Fruit fly (Drosophila melanogaster) whole organism, pupa: ENCODE measurements around the gene Obp73a.

Source experiments
- CG10348 ChIP-seq: fragments of 200-800 bp; sonication (Bioruptor generic); IDR thresholded peaks from 2 replicates; pipeline ENCODE4 v1.3.6; 2022; ENCODE audit warnings: missing biosample characterization, missing genetic modification characterization
- CG12605 ChIP-seq: fragments of 200-800 bp; sonication (Bioruptor generic); IDR thresholded peaks from 2 replicates; pipeline ENCODE4 v1.3.6; 2022; ENCODE audit warnings: missing biosample characterization, missing genetic modification characterization
- CG13204 ChIP-seq: fragments of 200-800 bp; sonication (Bioruptor generic); optimal IDR thresholded peaks from 2 replicates; lab custom pipeline; 2018; ENCODE audit warnings: missing biosample characterization, mild to moderate bottlenecking, missing genetic modification characterization, moderate library complexity
- CG14655 ChIP-seq: fragments of 200-800 bp; sonication (Bioruptor generic); optimal IDR thresholded peaks from 3 replicates; lab custom pipeline; 2017; ENCODE audit warnings: mild to moderate bottlenecking, missing biosample characterization, missing genetic modification reagents, missing genetic modification characterization
- CG15710 ChIP-seq: fragments of 200-800 bp; sonication (Bioruptor generic); optimal IDR thresholded peaks from 2 replicates; lab custom pipeline; 2018; ENCODE audit warnings: missing biosample characterization, mild to moderate bottlenecking, missing genetic modification characterization, moderate library complexity
- CG17806 ChIP-seq: fragments of 200-800 bp; sonication (Bioruptor generic); optimal IDR thresholded peaks from 2 replicates; lab custom pipeline; 2018; ENCODE audit warnings: missing biosample characterization, mild to moderate bottlenecking, missing genetic modification characterization, moderate library complexity
- CG32121 ChIP-seq: fragments of 200-800 bp; sonication (Bioruptor generic); IDR thresholded peaks from 2 replicates; pipeline ENCODE4 v1.3.6; 2022; ENCODE audit warnings: missing biosample characterization, missing genetic modification characterization
- CG34367 ChIP-seq: fragments of 200-800 bp; sonication (Bioruptor generic); optimal IDR thresholded peaks from 2 replicates; lab custom pipeline; 2018; ENCODE audit warnings: missing biosample characterization, mild to moderate bottlenecking, missing genetic modification characterization
- CG4496 ChIP-seq: fragments of 200-800 bp; sonication (Bioruptor generic); IDR thresholded peaks from 3 replicates; pipeline ENCODE4 v1.3.6; 2022; ENCODE audit warnings: missing biosample characterization, missing genetic modification characterization
- CG8159 ChIP-seq: fragments of 200-800 bp; sonication (Bioruptor generic); optimal IDR thresholded peaks from 3 replicates; lab custom pipeline; 2018; ENCODE audit warnings: missing biosample characterization, mild to moderate bottlenecking, missing genetic modification characterization, moderate library complexity
- CG8301 ChIP-seq: fragments of 200-800 bp; sonication (Bioruptor generic); optimal IDR thresholded peaks from 2 replicates; lab custom pipeline; 2018; ENCODE audit warnings: missing biosample characterization, mild to moderate bottlenecking, missing genetic modification characterization
- CG9948 ChIP-seq: fragments of 200-800 bp; sonication (Bioruptor generic); optimal IDR thresholded peaks from 2 replicates; lab custom pipeline; 2018; ENCODE audit warnings: missing biosample characterization, mild to moderate bottlenecking, missing genetic modification characterization, moderate library complexity
- D1 ChIP-seq: fragments of 200-800 bp; sonication (Bioruptor generic); optimal IDR thresholded peaks from 2 replicates; lab custom pipeline; 2018; ENCODE audit warnings: missing biosample characterization, mild to moderate bottlenecking, missing genetic modification characterization, moderate library complexity
- EcR ChIP-seq: fragments of 200-800 bp; sonication (Bioruptor generic); optimal IDR thresholded peaks from 3 replicates; lab custom pipeline; 2019; ENCODE audit warnings: missing biosample characterization, missing genetic modification characterization, mild to moderate bottlenecking, moderate library complexity, missing genetic modification reagents
- Ets98B ChIP-seq: fragments of 200-800 bp; sonication (Bioruptor generic); IDR thresholded peaks from 2 replicates; pipeline ENCODE4 v1.3.6; 2022; ENCODE audit warnings: missing biosample characterization, missing genetic modification characterization
- Pif1A ChIP-seq: fragments of 200-800 bp; sonication (Bioruptor generic); optimal IDR thresholded peaks from 3 replicates; lab custom pipeline; 2016; ENCODE audit warnings: missing biosample characterization, missing genetic modification characterization
- Pif1B ChIP-seq: fragments of 200-800 bp; sonication (Bioruptor generic); optimal IDR thresholded peaks from 3 replicates; lab custom pipeline; 2016; ENCODE audit warnings: missing biosample characterization, missing genetic modification characterization
- Snoo ChIP-seq: fragments of 200-800 bp; sonication (Bioruptor generic); optimal IDR thresholded peaks from 3 replicates; lab custom pipeline; 2017; ENCODE audit warnings: missing biosample characterization, mild to moderate bottlenecking, missing genetic modification characterization, inconsistent platforms
- fd96Ca ChIP-seq: fragments of 200-800 bp; sonication (Bioruptor generic); IDR thresholded peaks from 3 replicates; pipeline ENCODE4 v1.3.6; 2022; ENCODE audit warnings: missing biosample characterization, missing genetic modification characterization
- gl ChIP-seq: fragments of 200-800 bp; sonication (Bioruptor generic); optimal IDR thresholded peaks from 2 replicates; lab custom pipeline; 2018; ENCODE audit warnings: missing biosample characterization, mild to moderate bottlenecking, missing genetic modification characterization
- rn ChIP-seq: fragments of 200-800 bp; sonication (Bioruptor generic); IDR thresholded peaks from 2 replicates; pipeline ENCODE4 v1.3.6; 2022; ENCODE audit warnings: missing biosample characterization, missing genetic modification characterization

Gene Obp73a

dm6 chr3L:16922952-16923351 is 21.2 kb upstream of the Obp73a start, which contains the start of gene CG13028:
Gene CG13028, plus strand, starts transcription at chr3L:16923252.
- TF ChIP-seq CG34367, result no peak
- TF ChIP-seq Snoo (tag; lab: Kevin White, UChicago), result no peak
- TF ChIP-seq Ets98B (GFP tag; lab: Robert Waterston, UW), result no peak
- no peak for TF ChIP-seq Pif1A
- TF ChIP-seq fd96Ca (GFP tag; lab: Robert Waterston, UW), result no peak
- no peak for TF ChIP-seq CG32121 (GFP tag; lab: Robert Waterston, UW)
- no peak for TF ChIP-seq CG9948 (tag; lab: Kevin White, UChicago)
- TF ChIP-seq CG12605, result no peak
- TF ChIP-seq rn (GFP tag; lab: Robert Waterston, UW), result no peak
- TF ChIP-seq CG10348 (GFP tag; lab: Robert Waterston, UW), result no peak
- no peak for TF ChIP-seq CG14655 (GFP tag; lab: Kevin White, UChicago)
- no peak for TF ChIP-seq CG15710 (tag; lab: Kevin White, UChicago)
- TF ChIP-seq CG13204 (GFP tag; lab: Kevin White, UChicago), result no peak
- no peak for TF ChIP-seq CG4496 (GFP tag; lab: Robert Waterston, UW)
- TF ChIP-seq CG8159 (tag; lab: Kevin White, UChicago), result no peak
- TF ChIP-seq Pif1B (GFP tag; lab: Kevin White, UChicago), result no peak
- no peak for TF ChIP-seq CG17806
- TF ChIP-seq EcR (GFP tag; lab: Kevin White, UChicago), result no peak
- TF ChIP-seq gl (tag; lab: Kevin White, UChicago), result no peak

DNA sequence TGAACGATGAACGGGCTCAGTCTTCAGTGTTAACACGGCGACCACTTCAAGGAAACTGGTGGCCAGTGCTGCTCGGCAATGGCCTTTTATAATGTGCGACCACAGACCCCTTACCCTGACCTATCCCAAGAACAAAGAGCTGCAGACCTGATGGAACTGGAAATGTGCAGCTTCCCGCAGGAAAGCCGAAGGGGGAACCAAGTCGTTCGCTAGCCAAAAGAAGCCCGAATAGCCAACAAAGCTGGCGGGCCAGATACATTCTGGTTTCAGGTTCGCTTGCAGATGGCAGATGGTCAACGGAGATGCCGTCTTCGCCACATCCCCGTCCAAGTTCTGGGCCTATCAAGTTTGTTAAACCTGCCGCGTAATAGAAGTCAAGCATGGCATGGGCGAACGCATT is 16.8 kb upstream of the Obp73a start, which contains the start of gene CG13023:
TSS of gene CG13023 (minus strand) at position 60 of the 400 bp plus-strand sequence.
- no peak; the same call in 2 of the 3 replicates for TF ChIP-seq CG4496 (GFP tag; lab: Robert Waterston, UW)
- peak; percentile 79 for TF ChIP-seq EcR (GFP tag; lab: Kevin White, UChicago)

dm6 chr3L:16930522-16930921 is 13.6 kb upstream of the Obp73a start:
- TF ChIP-seq CG4496 (GFP tag; lab: Robert Waterston, UW) (peak; percentile 59; the same call in 1 of the 3 replicates), Ets98B (GFP tag; lab: Robert Waterston, UW) (no peak)

dm6 chr3L:16935284-16935683 is 8.9 kb upstream of the Obp73a start, which contains the start of gene CG11905:
Gene CG11905, minus strand, starts transcription at chr3L:16935536.
- TF ChIP-seq Pif1A, result no peak
- no peak for TF ChIP-seq CG17806
- no peak for TF ChIP-seq D1 (tag; lab: Kevin White, UChicago)
- no peak for TF ChIP-seq gl (tag; lab: Kevin White, UChicago)
- TF ChIP-seq CG8301 (tag; lab: Kevin White, UChicago), result no peak
- peak; percentile 78 for TF ChIP-seq EcR (GFP tag; lab: Kevin White, UChicago)
- TF ChIP-seq CG14655 (GFP tag; lab: Kevin White, UChicago), result no peak
- TF ChIP-seq CG12605, result no peak
- no peak for TF ChIP-seq Pif1B (GFP tag; lab: Kevin White, UChicago)

dm6 chr3L:16936689-16937088 is 7.5 kb upstream of the Obp73a start:
- TF ChIP-seq Snoo (tag; lab: Kevin White, UChicago) (no peak), CG13204 (GFP tag; lab: Kevin White, UChicago) (no peak), rn (GFP tag; lab: Robert Waterston, UW) (no peak), D1 (tag; lab: Kevin White, UChicago) (no peak), CG8301 (tag; lab: Kevin White, UChicago) (no peak), EcR (GFP tag; lab: Kevin White, UChicago) (peak; percentile 93), CG8159 (tag; lab: Kevin White, UChicago) (no peak)

dm6 chr3L:16938852-16939251 is 5.3 kb upstream of the Obp73a start, which contains the start of gene CG13022:
Gene CG13022, minus strand, starts transcription at chr3L:16938952.
- TF ChIP-seq CG8301 (tag; lab: Kevin White, UChicago) (no peak), CG34367 (no peak), EcR (GFP tag; lab: Kevin White, UChicago) (no peak), gl (tag; lab: Kevin White, UChicago) (no peak), CG4496 (GFP tag; lab: Robert Waterston, UW) (no peak), Ets98B (GFP tag; lab: Robert Waterston, UW) (no peak), CG9948 (tag; lab: Kevin White, UChicago) (no peak), CG15710 (tag; lab: Kevin White, UChicago) (no peak), rn (GFP tag; lab: Robert Waterston, UW) (no peak), Pif1A (no peak), CG8159 (tag; lab: Kevin White, UChicago) (no peak), CG12605 (no peak), Snoo (tag; lab: Kevin White, UChicago) (no peak), fd96Ca (GFP tag; lab: Robert Waterston, UW) (no peak), CG13204 (GFP tag; lab: Kevin White, UChicago) (no peak), CG14655 (GFP tag; lab: Kevin White, UChicago) (no peak), D1 (tag; lab: Kevin White, UChicago) (no peak), CG10348 (GFP tag; lab: Robert Waterston, UW) (no peak)

DNA sequence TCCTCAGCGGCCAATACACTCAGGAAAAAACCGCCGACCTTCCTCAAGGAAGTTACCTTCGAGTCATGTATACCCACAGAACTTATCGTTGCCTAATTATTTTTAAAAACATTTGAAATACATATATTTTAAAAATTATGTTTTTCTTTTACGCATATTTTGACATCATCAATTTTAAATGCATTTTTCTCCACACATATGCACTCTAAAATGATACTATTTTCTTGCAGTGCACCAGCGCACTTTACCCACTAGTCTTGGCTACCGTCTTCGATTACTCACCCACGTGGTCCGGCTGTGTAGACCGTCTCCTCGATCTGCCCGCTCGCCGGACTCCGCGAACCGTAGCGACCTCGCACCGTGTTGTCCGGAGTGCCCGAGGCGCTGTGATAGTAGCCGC is 2.8 kb upstream of the Obp73a start:
- TF ChIP-seq Snoo (tag; lab: Kevin White, UChicago) (no peak), CG17806 (peak; percentile 45), CG9948 (tag; lab: Kevin White, UChicago) (peak; percentile 23), CG8159 (tag; lab: Kevin White, UChicago) (peak; percentile 45), CG34367 (peak; percentile 49), Ets98B (GFP tag; lab: Robert Waterston, UW) (no peak), D1 (tag; lab: Kevin White, UChicago) (no peak), Pif1A (peak; percentile 58), CG10348 (GFP tag; lab: Robert Waterston, UW) (no peak), gl (tag; lab: Kevin White, UChicago) (peak; percentile 12), CG4496 (GFP tag; lab: Robert Waterston, UW) (no peak), rn (GFP tag; lab: Robert Waterston, UW) (no peak), CG12605 (no peak), CG8301 (tag; lab: Kevin White, UChicago) (peak; percentile 31), CG14655 (GFP tag; lab: Kevin White, UChicago) (peak; percentile 58), EcR (GFP tag; lab: Kevin White, UChicago) (no peak), fd96Ca (GFP tag; lab: Robert Waterston, UW) (no peak), CG15710 (tag; lab: Kevin White, UChicago) (peak; percentile 63), Pif1B (GFP tag; lab: Kevin White, UChicago) (peak; percentile 32), CG13204 (GFP tag; lab: Kevin White, UChicago) (peak; percentile 73), CG32121 (GFP tag; lab: Robert Waterston, UW) (no peak)
